Worm (Caenorhabditis elegans) whole organism, mixed stage, embryonic: Measurements from ENCODE around the gene ges-1.

Source experiments
- bed-3 ChIP-seq: fragments of 200-800 bp; sonication (Bioruptor generic); optimal IDR thresholded peaks from 3 replicates; lab custom pipeline; 2018; ENCODE audit warnings: mild to moderate bottlenecking, missing genetic modification characterization, moderate library complexity, missing compliant biosample characterization
- ces-1 ChIP-seq: fragments of 150-350 bp; optimal IDR thresholded peaks from 2 replicates; lab custom pipeline; 2014; ENCODE audit warnings: missing biosample characterization, missing genetic modification reagents, missing genetic modification characterization
- mab-5 ChIP-seq: fragments of 150-350 bp; optimal IDR thresholded peaks from 2 replicates; lab custom pipeline; 2014; ENCODE audit warnings: missing biosample characterization, missing genetic modification characterization
- mep-1 ChIP-seq: fragments of 150-350 bp; optimal IDR thresholded peaks from 2 replicates; lab custom pipeline; 2017; ENCODE audit warnings: missing biosample characterization, missing genetic modification reagents, missing genetic modification characterization, inconsistent platforms
- nhr-28 ChIP-seq: fragments of 150-350 bp; optimal IDR thresholded peaks from 2 replicates; lab custom pipeline; 2014; ENCODE audit warnings: missing biosample characterization, missing genetic modification characterization
- nhr-76 ChIP-seq: sonication (generic microtip); optimal IDR thresholded peaks from 2 replicates; lab custom pipeline; 2017; ENCODE audit warnings: missing biosample characterization, missing genetic modification characterization
- pha-4 ChIP-seq: fragments of 150-350 bp; optimal IDR thresholded peaks from 2 replicates; lab custom pipeline; 2018; ENCODE audit warnings: missing biosample characterization, missing genetic modification reagents, missing genetic modification characterization
- unc-62 ChIP-seq: fragments of 150-350 bp; optimal IDR thresholded peaks from 2 replicates; lab custom pipeline; 2014; ENCODE audit warnings: missing biosample characterization, missing genetic modification reagents, missing genetic modification characterization

DNA sequence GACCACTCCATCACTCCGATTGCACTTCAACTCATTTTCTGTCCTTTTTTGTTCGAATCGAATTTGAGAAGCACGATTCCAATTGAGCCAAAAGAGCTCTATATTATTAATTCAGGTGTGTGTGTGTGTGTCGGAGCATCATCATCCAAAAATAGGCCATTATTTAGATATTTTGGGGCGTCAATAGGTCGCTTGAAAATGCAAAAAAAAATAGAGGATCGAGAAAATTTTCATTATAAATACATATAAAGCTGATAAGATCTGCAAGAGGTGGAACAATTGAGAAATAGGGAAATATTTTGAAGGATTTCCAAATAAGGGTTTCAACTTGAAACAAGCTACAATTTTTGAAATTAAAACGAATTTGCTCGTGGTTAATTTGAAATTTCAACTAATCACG, 39.0 kb downstream of the ges-1 start, which contains the start of gene Y75B7AR.1:
- no peak for TF ChIP-seq mab-5 (tag; lab: Kevin White, UChicago)
- TF ChIP-seq nhr-28 (tag; lab: Kevin White, UChicago), result no peak
- TF ChIP-seq bed-3 (GFP tag; lab: Kevin White, UChicago), result no peak
- no peak for TF ChIP-seq nhr-76 (tag; lab: Kevin White, UChicago)
- TF ChIP-seq mep-1 (tag; lab: Kevin White, UChicago), result no peak
- no peak for TF ChIP-seq pha-4 (tag; lab: Kevin White, UChicago)
- no peak for TF ChIP-seq ces-1 (GFP tag; lab: Kevin White, UChicago)
- no peak for TF ChIP-seq unc-62 (GFP tag; lab: Kevin White, UChicago)
